Worm (Caenorhabditis elegans) whole organism, L4/young adult: ENCODE results near the gene bli-6.

Experiments used
- W03F9.2 ChIP-seq: fragments of 150-350 bp; optimal IDR thresholded peaks from 2 replicates; lab custom pipeline; 2014; ENCODE audit warnings: missing biosample characterization, missing genetic modification characterization
- him-1 ChIP-seq: sonication (generic microtip); optimal IDR thresholded peaks from 2 replicates; lab custom pipeline; 2016; ENCODE audit warnings: missing genotype, missing genetic modification reagents, missing genetic modification characterization, missing compliant biosample characterization

DNA sequence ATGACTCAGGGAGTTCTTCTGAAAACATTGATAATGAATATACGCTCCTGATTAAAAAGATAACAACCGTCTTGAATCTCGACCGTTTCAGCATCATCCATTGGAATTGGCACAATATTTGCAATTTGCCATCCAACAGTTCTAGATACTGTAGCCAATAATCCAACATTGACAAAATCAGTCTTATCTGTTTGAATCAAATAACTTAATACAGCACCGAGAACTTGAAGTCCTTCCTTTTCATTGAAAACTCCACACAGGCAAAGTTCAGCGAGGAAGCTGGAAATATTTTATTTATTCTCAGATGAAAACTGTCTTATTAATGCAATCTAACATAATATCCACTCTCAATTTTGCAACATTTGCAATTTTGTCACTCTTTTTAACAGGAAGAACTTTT lies 4.6 kb upstream of the bli-6 start:
- TF ChIP-seq him-1 (tag; lab: Kevin White, UChicago) (no peak), W03F9.2 (tag; lab: Kevin White, UChicago) (no peak)
